Worm (Caenorhabditis elegans): Measurements from ENCODE around the gene clec-206.
A peak's percentile ranks its signal among the peaks of the same experiment; 100 is the strongest.

Gene clec-206

DNA sequence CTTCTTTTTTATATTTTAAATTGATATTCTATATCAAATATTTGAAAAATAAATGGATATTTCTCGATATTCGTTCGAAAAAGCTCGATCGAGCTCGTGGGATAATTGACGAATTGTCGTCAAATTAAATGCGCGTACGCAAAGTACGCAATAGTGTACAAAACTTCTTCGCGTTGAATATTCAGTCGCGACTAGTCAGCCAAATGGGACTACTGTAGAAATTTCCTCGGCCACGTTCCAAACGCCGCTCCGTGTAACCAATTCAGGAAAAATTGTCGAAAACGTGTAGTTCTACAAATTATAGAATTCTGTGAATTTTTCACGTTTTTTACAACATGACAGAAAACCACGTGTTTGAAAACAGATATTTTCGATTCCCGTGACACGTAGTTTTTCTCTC is 4.3 kb upstream of the clec-206 start (continued):
- TF ChIP-seq swsn-7 (tag; optimal IDR thresholded peaks at IDR 0.05) (peak; percentile 20), F16B12.6 (tag; optimal IDR thresholded peaks at IDR 0.05) (peak; percentile 76), C16A3.4 (tag; optimal IDR thresholded peaks at IDR 0.05) (no peak), ztf-4 (tag; optimal IDR thresholded peaks at IDR 0.05) (no peak), pag-3 (tag; optimal IDR thresholded peaks at IDR 0.05; ENCODE audit: borderline replicate concordance, insufficient read depth) (no peak), hlh-17 (GFP tag; optimal IDR thresholded peaks at IDR 0.05; ENCODE audit: borderline replicate concordance) (no peak), zip-4 (GFP tag; optimal IDR thresholded peaks at IDR 0.05) (no peak), nhr-84 (tag; optimal IDR thresholded peaks at IDR 0.05) (no peak), ets-5 (GFP tag; IDR thresholded peaks at IDR 0.05) (no peak), ceh-88 (GFP tag; IDR thresholded peaks at IDR 0.05) (peak; percentile 59; the same call in 1 of the 2 replicates), zag-1 (tag; optimal IDR thresholded peaks at IDR 0.05) (no peak), lsy-2 (tag; optimal IDR thresholded peaks at IDR 0.05) (peak; percentile 82 to 97), xbp-1 (tag; optimal IDR thresholded peaks at IDR 0.05) (peak; percentile 13), fos-1 (tag; optimal IDR thresholded peaks at IDR 0.05) (no peak), nhr-20 (tag; optimal IDR thresholded peaks at IDR 0.05) (peak; percentile 56), grh-1 (GFP tag; IDR thresholded peaks at IDR 0.05) (peak; percentile 51), mdl-1 (tag; optimal IDR thresholded peaks at IDR 0.05) (peak in 1 of 2 experiments; percentile 14), nhr-28 (tag; optimal IDR thresholded peaks at IDR 0.05) (no peak), ces-1 (GFP tag; optimal IDR thresholded peaks at IDR 0.05) (no peak), snpc-4 (tag; optimal IDR thresholded peaks at IDR 0.05) (no peak), sptf-1 (tag; optimal IDR thresholded peaks at IDR 0.05) (no peak)

DNA sequence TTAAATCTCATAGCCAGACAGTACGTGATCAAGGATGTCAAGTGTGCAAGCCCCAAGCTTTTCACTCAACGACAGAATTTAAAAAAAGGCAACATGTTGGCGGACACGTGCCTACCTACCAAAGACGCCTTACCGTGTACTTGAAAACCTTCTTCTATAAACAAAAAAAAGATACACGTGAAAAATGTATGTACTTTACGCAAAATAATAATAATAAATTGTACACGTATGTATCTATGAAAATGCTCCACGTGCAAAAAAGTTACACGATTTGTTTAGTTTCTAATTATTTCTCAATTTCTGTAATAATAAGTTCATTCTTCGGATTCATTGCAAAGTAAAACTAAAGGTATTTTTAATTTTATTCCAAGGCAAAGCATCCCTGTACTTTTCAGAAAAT is 530 bp upstream of the clec-206 start, which contains the start of gene cysl-4:
Gene cysl-4, plus strand, starts transcription at position 301 of the 400 bp plus-strand sequence.
- no peak for TF ChIP-seq swsn-7 (tag; optimal IDR thresholded peaks at IDR 0.05)
- TF ChIP-seq zip-4 (GFP tag; optimal IDR thresholded peaks at IDR 0.05): no peak
- TF ChIP-seq unc-86 (tag; optimal IDR thresholded peaks at IDR 0.05): no peak
- no peak for TF ChIP-seq fos-1 (tag; optimal IDR thresholded peaks at IDR 0.05)
- TF ChIP-seq ets-5 (GFP tag; IDR thresholded peaks at IDR 0.05): no peak

DNA sequence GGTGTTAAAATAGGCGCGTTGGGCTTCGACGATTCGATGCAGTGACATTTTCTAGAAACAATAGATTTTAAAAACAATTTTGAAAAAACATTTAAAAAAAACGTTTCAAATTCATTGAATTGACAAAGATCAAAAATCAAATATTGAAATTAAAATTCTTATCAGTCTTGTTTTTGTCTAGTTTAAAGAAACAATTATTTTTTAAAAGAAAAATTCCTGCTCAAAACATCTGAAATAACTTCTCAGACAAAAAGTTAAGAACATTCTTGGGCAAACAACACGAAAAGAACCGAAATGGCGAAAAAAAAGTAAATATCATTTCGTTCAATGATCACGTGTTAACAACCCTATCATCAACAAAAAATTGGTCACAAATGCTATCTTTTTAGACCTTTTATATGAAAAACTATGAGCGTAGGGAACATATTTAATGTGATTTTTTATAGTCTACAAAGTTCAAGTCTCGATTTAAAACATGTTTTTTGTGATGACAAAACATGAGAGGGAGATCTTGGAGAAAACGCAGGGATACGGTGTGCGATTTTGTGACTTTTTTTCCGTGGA is 4.5 kb downstream of the clec-206 start, which contains the start of gene alh-5:
Gene alh-5, minus strand, starts transcription at position 51 of the 564 bp plus-strand sequence.
- TF ChIP-seq nhr-76 (tag; optimal IDR thresholded peaks at IDR 0.05) (no peak), unc-62 (GFP tag; optimal IDR thresholded peaks at IDR 0.05) (no peak), lin-14 (GFP tag; optimal IDR thresholded peaks at IDR 0.05) (peak; percentile 71), sptf-1 (tag; optimal IDR thresholded peaks at IDR 0.05) (no peak), grh-1 (GFP tag; IDR thresholded peaks at IDR 0.05) (no peak), fkh-8 (tag; optimal IDR thresholded peaks at IDR 0.05) (no peak), pqm-1 (tag; optimal IDR thresholded peaks at IDR 0.05) (no peak), nhr-85 (tag) (no peak), jun-1 (tag; optimal IDR thresholded peaks at IDR 0.05) (peak; percentile 3), lin-15B (tag; optimal IDR thresholded peaks at IDR 0.05) (no peak), dpl-1 (GFP tag; optimal IDR thresholded peaks at IDR 0.05) (no peak), efl-1 (optimal IDR thresholded peaks at IDR 0.05) (no peak), efl-1 (GFP tag; optimal IDR thresholded peaks at IDR 0.05 in 1 of 2) (no peak), fos-1 (tag; optimal IDR thresholded peaks at IDR 0.05) (no peak), ceh-82 (tag; optimal IDR thresholded peaks at IDR 0.05) (no peak), nhr-84 (tag; optimal IDR thresholded peaks at IDR 0.05) (no peak), xbp-1 (tag; optimal IDR thresholded peaks at IDR 0.05) (no peak), sup-37 (GFP tag; optimal IDR thresholded peaks at IDR 0.05) (no peak), lin-39 (tag; optimal IDR thresholded peaks at IDR 0.05) (no peak), nhr-90 (tag; optimal IDR thresholded peaks at IDR 0.05; ENCODE audit: poor library complexity) (peak; percentile 40), nhr-71 (tag; optimal IDR thresholded peaks at IDR 0.05) (no peak), elt-2 (tag; optimal IDR thresholded peaks at IDR 0.05) (peak; percentile 58), zip-4 (GFP tag; optimal IDR thresholded peaks at IDR 0.05) (no peak), ama-1 (optimal IDR thresholded peaks at IDR 0.05) (no peak), nhr-47 (tag; optimal IDR thresholded peaks at IDR 0.05) (no peak), egl-27 (tag; optimal IDR thresholded peaks at IDR 0.05) (no peak), C16A3.4 (tag; optimal IDR thresholded peaks at IDR 0.05) (no peak), mep-1 (tag; optimal IDR thresholded peaks at IDR 0.05) (no peak), rnt-1 (tag; optimal IDR thresholded peaks at IDR 0.05) (no peak), lin-13 (GFP tag; optimal IDR thresholded peaks at IDR 0.05) (no peak), egl-13 (tag; optimal IDR thresholded peaks at IDR 0.05) (no peak), ztf-11 (tag; optimal IDR thresholded peaks at IDR 0.05) (no peak), fkh-4 (tag; optimal IDR thresholded peaks at IDR 0.05; ENCODE audit: borderline replicate concordance) (no peak)

Measured in whole organism, L1 larva.